Worm (Caenorhabditis elegans): Measurements from ENCODE around the gene C47E8.9.

DNA sequence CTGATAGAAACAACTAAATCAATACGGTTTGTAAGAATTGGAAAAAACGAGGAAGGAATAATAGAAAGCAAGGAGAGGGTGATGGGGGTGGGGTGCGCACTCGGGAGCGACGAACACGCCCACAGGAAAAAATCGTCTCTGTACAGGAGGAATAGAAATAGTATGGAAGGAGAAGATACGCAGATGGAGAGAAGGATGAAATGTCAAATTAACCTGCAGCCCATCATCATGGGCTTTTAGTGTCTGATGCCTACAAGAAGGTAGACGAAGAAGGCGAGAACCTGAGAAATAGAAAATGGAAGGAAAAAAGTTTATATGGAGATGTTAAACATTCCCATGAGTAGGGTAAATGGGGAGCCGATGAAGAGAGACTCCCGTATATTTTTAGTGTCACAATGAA, 28.0 kb upstream of the C47E8.9 start, which contains the start of gene F43D2.6:
- TF ChIP-seq mdl-1 (tag; optimal IDR thresholded peaks at IDR 0.05) (no peak), ceh-32 (tag; optimal IDR thresholded peaks at IDR 0.05; ENCODE audit: poor library complexity) (no peak), ceh-82 (tag; optimal IDR thresholded peaks at IDR 0.05) (no peak), lin-15B (tag; optimal IDR thresholded peaks at IDR 0.05) (no peak), nhr-10 (tag; optimal IDR thresholded peaks at IDR 0.05) (no peak), aha-1 (tag) (no peak), unc-130 (GFP tag; optimal IDR thresholded peaks at IDR 0.05) (no peak), dmd-8 (GFP tag; IDR thresholded peaks at IDR 0.05) (no peak)

All from whole organism, L4 larva.